Worm (Caenorhabditis elegans) whole organism, L4 larva: Measurements from ENCODE around the gene rps-0.

Experiments
- F26F4.8 ChIP-seq: fragments of 200-800 bp; sonication (Bioruptor generic); conservative IDR thresholded peaks from 2 replicates; pipeline ENCODE4 v1.3.6; 2022; ENCODE audit warnings: missing genetic modification characterization, missing compliant biosample characterization
- Y105C5A.15 ChIP-seq: fragments of 200-800 bp; sonication (Bioruptor generic); IDR thresholded peaks from 2 replicates; pipeline ENCODE4 v1.3.6; 2022; ENCODE audit warnings: missing genetic modification characterization, missing compliant biosample characterization
- Y75B8A.6 ChIP-seq: fragments of 200-800 bp; sonication (Bioruptor generic); IDR thresholded peaks from 2 replicates; pipeline ENCODE4 v1.3.6; 2022; ENCODE audit warnings: missing genetic modification reagents, missing genetic modification characterization, missing compliant biosample characterization
- aha-1 ChIP-seq: fragments of 150-350 bp; peaks from one replicate; lab custom pipeline; 2014; ENCODE audit warnings: missing biosample characterization, missing genetic modification characterization
- ama-1 ChIP-seq: fragments of 150-350 bp; optimal IDR thresholded peaks from 2 replicates; lab custom pipeline; 2014; ENCODE audit warnings: inconsistent platforms, mixed read lengths
- ceh-20 ChIP-seq: fragments of 200-800 bp; sonication (Bioruptor generic); IDR thresholded peaks from 2 replicates; pipeline ENCODE4 v1.3.6; 2022; ENCODE audit warnings: missing genetic modification reagents, missing genetic modification characterization, missing compliant biosample characterization
- ceh-28 ChIP-seq: fragments of 150-350 bp; optimal IDR thresholded peaks from 2 replicates; lab custom pipeline; 2014; ENCODE audit warnings: missing biosample characterization, missing genetic modification reagents, missing genetic modification characterization
- ceh-44 ChIP-seq: fragments of 200-800 bp; sonication (Bioruptor generic); IDR thresholded peaks from 2 replicates; pipeline ENCODE4 v1.3.6; 2022; ENCODE audit warnings: missing genetic modification reagents, missing genetic modification characterization, missing compliant biosample characterization
- daf-12 ChIP-seq: fragments of 150-350 bp; optimal IDR thresholded peaks from 2 replicates; lab custom pipeline; 2014; ENCODE audit warnings: missing biosample characterization, missing genetic modification reagents, missing genetic modification characterization
- daf-19 ChIP-seq: fragments of 200-800 bp; sonication (Bioruptor generic); conservative IDR thresholded peaks from 2 replicates; pipeline ENCODE4 v1.3.6; 2022; ENCODE audit warnings: missing genetic modification characterization, missing compliant biosample characterization
- daf-8 ChIP-seq: fragments of 200-800 bp; sonication (Bioruptor generic); IDR thresholded peaks from 2 replicates; pipeline ENCODE4 v1.3.6; 2022; ENCODE audit warnings: missing genetic modification characterization, missing compliant biosample characterization
- dpl-1 ChIP-seq: fragments of 150-350 bp; optimal IDR thresholded peaks from 2 replicates; lab custom pipeline; 2014; ENCODE audit warnings: missing biosample characterization, missing genetic modification reagents, missing genetic modification characterization
- duxl-1 ChIP-seq: sonication (generic microtip); optimal IDR thresholded peaks from 2 replicates; lab custom pipeline; 2016; ENCODE audit warnings: mild to moderate bottlenecking, missing genetic modification characterization, moderate library complexity, missing compliant biosample characterization; ENCODE audit not compliant: poor library complexity
- egl-43 ChIP-seq: fragments of 200-800 bp; sonication (Bioruptor generic); IDR thresholded peaks from 2 replicates; pipeline ENCODE4 v1.3.6; 2022; ENCODE audit warnings: missing genetic modification reagents, missing genetic modification characterization, missing compliant biosample characterization
- hlh-11 ChIP-seq: fragments of 200-800 bp; sonication (Bioruptor generic); optimal IDR thresholded peaks from 2 replicates; lab custom pipeline; 2018; ENCODE audit warnings: mild to moderate bottlenecking, missing genetic modification characterization, missing compliant biosample characterization
- lim-7 ChIP-seq: fragments of 200-800 bp; sonication (Bioruptor generic); IDR thresholded peaks from 2 replicates; pipeline ENCODE4 v1.3.6; 2022; ENCODE audit warnings: missing genetic modification characterization, missing compliant biosample characterization
- lin-29 ChIP-seq: fragments of 200-800 bp; sonication (Bioruptor generic); IDR thresholded peaks from 2 replicates; pipeline ENCODE4 v1.3.6; 2022; ENCODE audit warnings: missing genetic modification reagents, missing genetic modification characterization, missing compliant biosample characterization
- lin-38 ChIP-seq: fragments of 200-800 bp; sonication (Bioruptor generic); IDR thresholded peaks from 2 replicates; pipeline ENCODE4 v1.3.6; 2022; ENCODE audit warnings: missing genetic modification reagents, missing genetic modification characterization, missing compliant biosample characterization
- madf-9 ChIP-seq: fragments of 200-800 bp; sonication (Bioruptor generic); conservative IDR thresholded peaks from 2 replicates; pipeline ENCODE4 v1.3.6; 2022; ENCODE audit warnings: missing genetic modification reagents, missing genetic modification characterization, missing compliant biosample characterization
- mdl-1 ChIP-seq, 2 experiments: fragments of 150-350 bp in 1 of 2; sonication (generic microtip) in 1 of 2; optimal IDR thresholded peaks; 2 replicates each; lab custom pipeline; 2014 to 2017; ENCODE audit warnings: missing biosample characterization in 2 of 2, missing genetic modification characterization in 2 of 2
- mes-2 ChIP-seq: sonication (generic microtip); optimal IDR thresholded peaks from 2 replicates; lab custom pipeline; 2016; ENCODE audit warnings: missing genotype, mild to moderate bottlenecking, missing genetic modification characterization, missing compliant biosample characterization; ENCODE audit not compliant: poor library complexity, severe bottlenecking
- mxl-2 ChIP-seq: fragments of 200-800 bp; sonication (Bioruptor generic); conservative IDR thresholded peaks from 2 replicates; pipeline ENCODE4 v1.3.6; 2022; ENCODE audit warnings: missing genetic modification reagents, missing genetic modification characterization, missing compliant biosample characterization
- nhr-111 ChIP-seq: fragments of 200-800 bp; sonication (Bioruptor generic); optimal IDR thresholded peaks from 2 replicates; lab custom pipeline; 2018; ENCODE audit warnings: mild to moderate bottlenecking, missing genetic modification characterization, missing compliant biosample characterization
- nhr-48 ChIP-seq: sonication (generic microtip); optimal IDR thresholded peaks from 2 replicates; lab custom pipeline; 2016; ENCODE audit warnings: mild to moderate bottlenecking, missing genetic modification characterization, missing compliant biosample characterization
- pqm-1 ChIP-seq: sonication (generic microtip); optimal IDR thresholded peaks from 2 replicates; lab custom pipeline; 2017; ENCODE audit warnings: missing biosample characterization, missing genetic modification characterization
- saeg-2 ChIP-seq: fragments of 200-800 bp; sonication (Bioruptor generic); IDR thresholded peaks from 2 replicates; pipeline ENCODE4 v1.3.6; 2022; ENCODE audit warnings: missing genetic modification reagents, missing genetic modification characterization, missing compliant biosample characterization
- sdz-12 ChIP-seq: fragments of 200-800 bp; sonication (Bioruptor generic); optimal IDR thresholded peaks from 2 replicates; lab custom pipeline; 2018; ENCODE audit warnings: mild to moderate bottlenecking, missing genetic modification characterization, missing compliant biosample characterization
- skn-1 ChIP-seq: fragments of 150-350 bp; optimal IDR thresholded peaks from 2 replicates; lab custom pipeline; 2014; ENCODE audit warnings: missing biosample characterization, missing genetic modification characterization
- snpc-4 ChIP-seq: fragments of 150-350 bp; optimal IDR thresholded peaks from 2 replicates; lab custom pipeline; 2014; ENCODE audit warnings: missing biosample characterization, missing genetic modification characterization
- unc-39 ChIP-seq: sonication (generic microtip); optimal IDR thresholded peaks from 2 replicates; lab custom pipeline; 2017; ENCODE audit warnings: missing biosample characterization, missing genetic modification characterization
- vab-7 ChIP-seq: fragments of 200-800 bp; sonication (Bioruptor generic); IDR thresholded peaks from 2 replicates; pipeline ENCODE4 v1.3.6; 2022; ENCODE audit warnings: missing genetic modification reagents, missing genetic modification characterization, missing compliant biosample characterization
- zag-1 ChIP-seq: fragments of 150-350 bp; optimal IDR thresholded peaks from 2 replicates; lab custom pipeline; 2014; ENCODE audit warnings: missing biosample characterization, missing genetic modification characterization
- zfp-2 ChIP-seq: sonication (generic microtip); optimal IDR thresholded peaks from 2 replicates; lab custom pipeline; 2016; ENCODE audit warnings: mild to moderate bottlenecking, missing genetic modification characterization, missing compliant biosample characterization
- zip-2 ChIP-seq: fragments of 150-350 bp; optimal IDR thresholded peaks from 2 replicates; lab custom pipeline; 2014; ENCODE audit warnings: missing biosample characterization, missing genetic modification characterization
- ztf-7 ChIP-seq: fragments of 150-350 bp; optimal IDR thresholded peaks from 2 replicates; lab custom pipeline; 2014; ENCODE audit warnings: missing biosample characterization, missing genetic modification characterization

rps-0 gene

ce11 chrIII:4720620-4721227 lies 33.1 kb downstream of the rps-0 start, which contains the start of gene emb-5 (continued):
- TF ChIP-seq egl-43 (GFP tag; lab: Robert Waterston, UW) (no peak), lin-38 (GFP tag; lab: Robert Waterston, UW) (peak; percentile 94), saeg-2 (no peak), daf-12 (tag; lab: Kevin White, UChicago) (no peak), lin-29 (GFP tag; lab: Robert Waterston, UW) (no peak), Y105C5A.15 (GFP tag; lab: Robert Waterston, UW) (no peak), vab-7 (GFP tag; lab: Robert Waterston, UW) (no peak), ceh-28 (tag; lab: Kevin White, UChicago) (no peak), dpl-1 (GFP tag; lab: Kevin White, UChicago) (peak; percentile 92), mxl-2 (GFP tag; lab: Robert Waterston, UW) (no peak), ama-1 (lab: Kevin White, UChicago) (peak; percentile 68), hlh-11 (tag; lab: Kevin White, UChicago) (no peak), pqm-1 (tag; lab: Kevin White, UChicago) (no peak), ceh-20 (no peak), mes-2 (tag; lab: Kevin White, UChicago) (peak; percentile 74)

DNA sequence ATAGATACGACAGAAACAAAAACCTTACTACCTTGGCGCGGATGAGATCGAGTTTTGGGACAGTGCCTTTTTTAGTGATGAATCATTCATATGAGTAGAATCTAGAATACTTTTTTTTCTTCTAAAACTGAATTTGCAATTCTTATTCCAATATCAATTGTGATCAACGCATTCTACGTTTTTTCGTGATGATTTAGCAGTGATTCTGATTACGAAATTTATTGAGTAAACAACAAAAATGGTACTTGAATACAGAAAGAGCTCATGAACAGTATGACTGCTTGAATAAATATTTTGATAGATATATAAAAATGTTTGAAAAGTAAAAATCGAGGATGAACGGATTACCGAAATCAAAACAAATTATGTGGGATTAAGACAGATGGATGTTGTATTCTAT lies 38.8 kb downstream of the rps-0 start, which contains the start of gene him-18:
Gene him-18, minus strand, starts transcription at position 101 of the 400 bp plus-strand sequence.
- TF ChIP-seq nhr-111 (GFP tag; lab: Kevin White, UChicago) (no peak), madf-9 (no peak), daf-8 (GFP tag; lab: Robert Waterston, UW) (no peak), ztf-7 (tag; lab: Kevin White, UChicago) (no peak)

DNA sequence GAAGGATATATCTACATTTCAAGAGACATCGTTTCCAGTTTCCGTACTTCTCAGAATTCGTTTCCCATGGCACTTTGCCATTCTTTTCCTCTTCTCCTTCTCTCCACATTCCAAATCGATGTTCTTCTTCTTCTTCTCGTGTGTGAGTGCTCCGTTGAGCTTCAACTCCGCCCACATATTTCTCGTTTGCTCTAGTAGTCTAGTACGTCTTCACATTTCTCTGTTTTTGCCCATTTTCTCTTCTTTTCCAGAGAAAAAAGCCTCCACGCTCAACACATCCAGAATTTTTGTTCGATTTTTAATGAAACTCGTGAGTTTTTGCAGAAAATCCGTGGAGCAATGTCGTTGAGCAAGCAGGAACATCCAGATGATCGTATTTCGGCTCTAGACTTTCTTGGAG lies 44.9 kb downstream of the rps-0 start, which contains the start of gene T04A8.18:
Gene T04A8.18, plus strand, starts transcription at position 301 of the 400 bp plus-strand sequence.
- TF ChIP-seq ceh-44 (GFP tag; lab: Robert Waterston, UW): no peak
- no peak for TF ChIP-seq ceh-28 (tag; lab: Kevin White, UChicago)
- TF ChIP-seq aha-1 (tag; lab: Kevin White, UChicago): no peak
- no peak for TF ChIP-seq mdl-1 (tag; optimal IDR thresholded peaks at IDR 0.05; lab: Kevin White, UChicago)
- no peak for TF ChIP-seq sdz-12 (GFP tag; lab: Kevin White, UChicago)
- TF ChIP-seq F26F4.8: no peak
- no peak for TF ChIP-seq skn-1 (tag; lab: Kevin White, UChicago)
- no peak for TF ChIP-seq nhr-48 (tag; lab: Kevin White, UChicago)
- no peak for TF ChIP-seq lin-29 (GFP tag; lab: Robert Waterston, UW)
- TF ChIP-seq, all 104 proteins: peak for 0

DNA sequence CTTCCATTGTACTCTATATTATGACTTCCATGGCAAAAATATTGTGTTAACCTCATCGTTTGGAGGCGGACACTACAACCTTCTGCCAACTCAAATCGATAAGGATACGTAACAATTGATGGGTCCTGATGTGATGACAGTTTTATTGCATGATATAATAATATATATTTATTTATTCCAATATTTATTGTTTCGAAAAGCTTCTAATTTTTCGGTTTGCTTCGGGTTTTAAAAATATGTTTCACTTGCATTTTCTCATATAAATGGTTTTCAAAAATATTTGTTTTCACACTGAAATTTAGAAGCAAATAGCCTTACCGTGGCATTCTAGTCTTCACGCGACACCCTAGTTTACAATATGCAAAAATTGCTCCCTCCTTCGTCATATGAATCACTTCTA lies 47.2 kb downstream of the rps-0 start, which contains the start of gene T04A8.13:
Gene T04A8.13, plus strand, starts transcription at position 301 of the 400 bp plus-strand sequence.
- TF ChIP-seq lim-7 (GFP tag; lab: Robert Waterston, UW) (no peak), dpl-1 (GFP tag; lab: Kevin White, UChicago) (no peak), zag-1 (no peak), egl-43 (GFP tag; lab: Robert Waterston, UW) (no peak), duxl-1 (tag; lab: Kevin White, UChicago) (no peak), nhr-111 (GFP tag; lab: Kevin White, UChicago) (no peak), zip-2 (tag; lab: Kevin White, UChicago) (no peak), daf-19 (GFP tag; lab: Robert Waterston, UW) (no peak), zfp-2 (no peak), snpc-4 (tag; lab: Kevin White, UChicago) (no peak), unc-39 (tag; lab: Kevin White, UChicago) (no peak), pqm-1 (tag; lab: Kevin White, UChicago) (no peak), Y75B8A.6 (GFP tag; lab: Robert Waterston, UW) (no peak), lin-38 (GFP tag; lab: Robert Waterston, UW) (no peak)
